Worm (Caenorhabditis elegans) whole organism, young adult: ENCODE measurements around the gene F10E7.1.

ENCODE experiments used
- B0019.2 ChIP-seq: fragments of 200-800 bp; sonication (Bioruptor generic); conservative IDR thresholded peaks from 2 replicates; pipeline ENCODE4 v1.3.6; 2022; ENCODE audit warnings: missing genetic modification reagents, missing genetic modification characterization, missing compliant biosample characterization
- B0336.3 ChIP-seq: fragments of 200-800 bp; sonication (Bioruptor generic); IDR thresholded peaks from 2 replicates; pipeline ENCODE4 v1.3.6; 2022; ENCODE audit warnings: missing genetic modification characterization, missing compliant biosample characterization
- C17E4.6 ChIP-seq: fragments of 200-800 bp; sonication (Bioruptor generic); IDR thresholded peaks from 2 replicates; pipeline ENCODE4 v1.3.6; 2022; ENCODE audit warnings: missing genetic modification reagents, missing genetic modification characterization, missing compliant biosample characterization
- F10E7.11 ChIP-seq: sonication (generic microtip); optimal IDR thresholded peaks from 2 replicates; lab custom pipeline; 2017; ENCODE audit warnings: mild to moderate bottlenecking, missing genetic modification characterization, moderate library complexity, missing compliant biosample characterization
- F33H1.4 ChIP-seq: fragments of 200-800 bp; sonication (Bioruptor generic); IDR thresholded peaks from 2 replicates; pipeline ENCODE4 v1.3.6; 2022; ENCODE audit warnings: missing genetic modification reagents, missing genetic modification characterization, missing compliant biosample characterization
- F37B4.10 ChIP-seq: fragments of 200-800 bp; sonication (Bioruptor generic); IDR thresholded peaks from 2 replicates; pipeline ENCODE4 v1.3.6; 2022; ENCODE audit warnings: missing genetic modification characterization, missing compliant biosample characterization
- K11D2.4 ChIP-seq: fragments of 200-800 bp; sonication (Bioruptor generic); IDR thresholded peaks from 2 replicates; pipeline ENCODE4 v1.3.6; 2022; ENCODE audit warnings: missing genetic modification reagents, missing genetic modification characterization, missing compliant biosample characterization
- Y53F4B.3 ChIP-seq: fragments of 200-800 bp; sonication (Bioruptor generic); IDR thresholded peaks from 2 replicates; pipeline ENCODE4 v1.3.6; 2022; ENCODE audit warnings: missing genetic modification reagents, missing genetic modification characterization, missing compliant biosample characterization
- Y53G8AR.9 ChIP-seq: fragments of 200-800 bp; sonication (Bioruptor generic); conservative IDR thresholded peaks from 2 replicates; pipeline ENCODE4 v1.3.6; 2022; ENCODE audit warnings: missing genetic modification reagents, missing genetic modification characterization, missing compliant biosample characterization
- Y56A3A.18 ChIP-seq: fragments of 200-800 bp; sonication (Bioruptor generic); IDR thresholded peaks from 2 replicates; pipeline ENCODE4 v1.3.6; 2022; ENCODE audit warnings: missing genetic modification reagents, missing genetic modification characterization, missing compliant biosample characterization
- akir-1 ChIP-seq: fragments of 200-800 bp; sonication (Bioruptor generic); optimal IDR thresholded peaks from 2 replicates; lab custom pipeline; 2018; ENCODE audit warnings: mild to moderate bottlenecking, missing genetic modification characterization, moderate library complexity, missing compliant biosample characterization
- ama-1 ChIP-seq, 3 experiments: fragments of 150-350 bp in 1 of 3; sonication (generic microtip) in 2 of 3; optimal IDR thresholded peaks; 2 replicates each; lab custom pipeline; 2014 to 2018; ENCODE audit warnings: missing biosample characterization in 2 of 3, missing genetic modification characterization in 2 of 3, missing genetic modification reagents in 2 of 3
- attf-5 ChIP-seq: fragments of 200-800 bp; sonication (Bioruptor generic); optimal IDR thresholded peaks from 2 replicates; lab custom pipeline; 2018; ENCODE audit warnings: mild to moderate bottlenecking, missing genetic modification characterization, missing compliant biosample characterization
- bed-1 ChIP-seq: fragments of 200-800 bp; sonication (Bioruptor generic); IDR thresholded peaks from 2 replicates; pipeline ENCODE4 v1.3.6; 2022; ENCODE audit warnings: missing genetic modification reagents, missing genetic modification characterization, missing compliant biosample characterization
- ccch-3 ChIP-seq: fragments of 200-800 bp; sonication (Bioruptor generic); optimal IDR thresholded peaks from 2 replicates; lab custom pipeline; 2018; ENCODE audit warnings: mild to moderate bottlenecking, missing genetic modification characterization, missing compliant biosample characterization
- ceh-27 ChIP-seq: fragments of 200-800 bp; sonication (Bioruptor generic); optimal IDR thresholded peaks from 2 replicates; lab custom pipeline; 2018; ENCODE audit warnings: mild to moderate bottlenecking, missing genetic modification characterization, moderate library complexity, missing compliant biosample characterization
- ceh-40 ChIP-seq: fragments of 200-800 bp; sonication (Bioruptor generic); IDR thresholded peaks from 2 replicates; pipeline ENCODE4 v1.3.6; 2022; ENCODE audit warnings: missing genetic modification characterization, missing compliant biosample characterization
- ceh-91 ChIP-seq: fragments of 200-800 bp; sonication (Bioruptor generic); IDR thresholded peaks from 2 replicates; pipeline ENCODE4 v1.3.6; 2022; ENCODE audit warnings: missing genetic modification reagents, missing genetic modification characterization, missing compliant biosample characterization
- die-1 ChIP-seq: sonication (generic microtip); optimal IDR thresholded peaks from 2 replicates; lab custom pipeline; 2016; ENCODE audit warnings: missing genotype, mild to moderate bottlenecking, missing genetic modification characterization, missing compliant biosample characterization
- egrh-3 ChIP-seq: fragments of 200-800 bp; sonication (Bioruptor generic); IDR thresholded peaks from 2 replicates; pipeline ENCODE4 v1.3.6; 2022; ENCODE audit warnings: missing genetic modification reagents, missing genetic modification characterization, missing compliant biosample characterization
- fkh-3 ChIP-seq: sonication (generic microtip); optimal IDR thresholded peaks from 2 replicates; lab custom pipeline; 2016; ENCODE audit warnings: mild to moderate bottlenecking, missing genetic modification characterization, missing compliant biosample characterization
- hmg-1.2 ChIP-seq: fragments of 200-800 bp; sonication (Bioruptor generic); IDR thresholded peaks from 2 replicates; pipeline ENCODE4 v1.3.6; 2022; ENCODE audit warnings: missing genetic modification reagents, missing genetic modification characterization, missing compliant biosample characterization
- hsf-1 ChIP-seq: fragments of 200-800 bp; sonication (Bioruptor generic); IDR thresholded peaks from 2 replicates; pipeline ENCODE4 v1.3.6; 2022; ENCODE audit warnings: missing genetic modification reagents, missing genetic modification characterization, missing compliant biosample characterization
- lag-1 ChIP-seq: fragments of 200-800 bp; sonication (Bioruptor generic); IDR thresholded peaks from 2 replicates; pipeline ENCODE4 v1.3.6; 2022; ENCODE audit warnings: missing genetic modification reagents, missing genetic modification characterization, missing compliant biosample characterization
- lin-35 ChIP-seq, 3 experiments: fragments of 150-350 bp in 2 of 3; sonication (generic microtip) in 1 of 3; optimal IDR thresholded peaks; 2 replicates each; lab custom pipeline; 2014 to 2018; ENCODE audit warnings: missing biosample characterization in 3 of 3, missing genetic modification characterization in 3 of 3, missing genetic modification reagents in 3 of 3
- lsl-1 ChIP-seq: fragments of 200-800 bp; sonication (Bioruptor generic); optimal IDR thresholded peaks from 2 replicates; lab custom pipeline; 2018; ENCODE audit warnings: mild to moderate bottlenecking, missing genetic modification characterization, moderate library complexity, missing compliant biosample characterization
- madf-8 ChIP-seq: fragments of 200-800 bp; sonication (Bioruptor generic); conservative IDR thresholded peaks from 2 replicates; pipeline ENCODE4 v1.3.6; 2022; ENCODE audit warnings: missing genetic modification reagents, missing genetic modification characterization, missing compliant biosample characterization
- mxl-1 ChIP-seq: sonication (generic microtip); optimal IDR thresholded peaks from 2 replicates; lab custom pipeline; 2016; ENCODE audit warnings: missing genetic modification characterization, missing compliant biosample characterization
- nfya-2 ChIP-seq: fragments of 200-800 bp; sonication (Bioruptor generic); IDR thresholded peaks from 2 replicates; pipeline ENCODE4 v1.3.6; 2022; ENCODE audit warnings: missing genetic modification reagents, missing genetic modification characterization, missing compliant biosample characterization
- nhr-120 ChIP-seq: fragments of 200-800 bp; sonication (Bioruptor generic); IDR thresholded peaks from 2 replicates; pipeline ENCODE4 v1.3.6; 2022; ENCODE audit warnings: missing genetic modification characterization, missing compliant biosample characterization
- nhr-27 ChIP-seq: fragments of 200-800 bp; sonication (Bioruptor generic); optimal IDR thresholded peaks from 2 replicates; lab custom pipeline; 2018; ENCODE audit warnings: mild to moderate bottlenecking, missing genetic modification characterization, moderate library complexity, missing compliant biosample characterization
- nhr-80 ChIP-seq: sonication (generic microtip); optimal IDR thresholded peaks from 2 replicates; lab custom pipeline; 2016; ENCODE audit warnings: missing genetic modification characterization, missing compliant biosample characterization
- nhr-90 ChIP-seq: sonication (generic microtip); optimal IDR thresholded peaks from 2 replicates; lab custom pipeline; 2016; ENCODE audit warnings: missing genotype, mild to moderate bottlenecking, missing genetic modification characterization, missing compliant biosample characterization
- rcor-1 ChIP-seq: fragments of 200-800 bp; sonication (Bioruptor generic); IDR thresholded peaks from 2 replicates; pipeline ENCODE4 v1.3.6; 2022; ENCODE audit warnings: missing genetic modification reagents, missing genetic modification characterization, missing compliant biosample characterization
- rec-8 ChIP-seq, 2 experiments: sonication (generic microtip); optimal IDR thresholded peaks; 2 replicates each; lab custom pipeline; 2016; ENCODE audit warnings: mild to moderate bottlenecking in 2 of 2, missing genetic modification characterization in 2 of 2, missing genetic modification reagents in 2 of 2, missing genotype in 2 of 2, missing biosample characterization in 1 of 2, missing compliant biosample characterization in 1 of 2, moderate library complexity in 1 of 2
- repo-1 ChIP-seq: sonication (generic microtip); optimal IDR thresholded peaks from 2 replicates; lab custom pipeline; 2017; ENCODE audit warnings: mild to moderate bottlenecking, missing genetic modification characterization, missing compliant biosample characterization
- rpc-1 ChIP-seq, 2 experiments: fragments of 150-350 bp in 1 of 2; sonication (generic microtip) in 1 of 2; optimal IDR thresholded peaks; 2 replicates each; lab custom pipeline; 2014 to 2018; ENCODE audit warnings: missing biosample characterization in 1 of 2, missing genetic modification characterization in 1 of 2, missing genetic modification reagents in 1 of 2, missing genotype in 1 of 2
- somi-1 ChIP-seq: fragments of 200-800 bp; sonication (Bioruptor generic); optimal IDR thresholded peaks from 2 replicates; lab custom pipeline; 2018; ENCODE audit warnings: mild to moderate bottlenecking, missing genetic modification characterization, missing compliant biosample characterization
- tbp1 ChIP-seq: fragments of 200-800 bp; sonication (Bioruptor generic); optimal IDR thresholded peaks from 2 replicates; lab custom pipeline; 2018; ENCODE audit warnings: mild to moderate bottlenecking, missing genetic modification characterization, missing compliant biosample characterization
- unc-130 ChIP-seq: sonication (generic microtip); optimal IDR thresholded peaks from 2 replicates; lab custom pipeline; 2016; ENCODE audit warnings: missing genetic modification reagents, missing genetic modification characterization, missing compliant biosample characterization
- xnd-1 ChIP-seq: sonication (generic microtip); optimal IDR thresholded peaks from 2 replicates; lab custom pipeline; 2016; ENCODE audit warnings: missing genotype, missing genetic modification reagents, missing genetic modification characterization, missing compliant biosample characterization
- zfh-2 ChIP-seq: fragments of 200-800 bp; sonication (Bioruptor generic); conservative IDR thresholded peaks from 2 replicates; pipeline ENCODE4 v1.3.6; 2022; ENCODE audit warnings: missing genetic modification reagents, missing genetic modification characterization, missing compliant biosample characterization

Gene F10E7.1

ce11 chrII:7151969-7152631, 25.5 kb downstream of the F10E7.1 start, which contains the start of gene fust-1 (continued):
- peak; percentile 96 for TF ChIP-seq B0336.3 (GFP tag; lab: Robert Waterston, UW)
- peak; percentile 22 for TF ChIP-seq nhr-90 (tag; lab: Kevin White, UChicago)
- no peak for TF ChIP-seq nhr-120 (GFP tag; lab: Robert Waterston, UW)
- peak; percentile 87 for TF ChIP-seq lsl-1 (GFP tag; lab: Kevin White, UChicago)
- no peak for TF ChIP-seq Y53F4B.3
- TF ChIP-seq fkh-3 = no peak
- peak; percentile 68 for TF ChIP-seq unc-130 (GFP tag; lab: Kevin White, UChicago)
- peak in 1 of 2 experiments; percentile 10 for TF ChIP-seq rec-8 (tag; optimal IDR thresholded peaks at IDR 0.05; lab: Kevin White, UChicago)
- peak; percentile 14 for TF ChIP-seq die-1
- TF ChIP-seq somi-1 (GFP tag; lab: Kevin White, UChicago) = peak; percentile 80
- TF ChIP-seq rpc-1 (optimal IDR thresholded peaks at IDR 0.05; lab: Kevin White, UChicago) = no peak
- TF ChIP-seq rpc-1 (tag; optimal IDR thresholded peaks at IDR 0.05; lab: Kevin White, UChicago) = no peak
- TF ChIP-seq attf-5 (GFP tag; lab: Kevin White, UChicago) = peak; percentile 99
- no peak for TF ChIP-seq bed-1
- TF ChIP-seq ccch-3 (GFP tag; lab: Kevin White, UChicago) = no peak
- TF ChIP-seq akir-1 (GFP tag; lab: Kevin White, UChicago) = no peak
- TF ChIP-seq lin-35 (GFP tag; optimal IDR thresholded peaks at IDR 0.05; lab: Kevin White, UChicago) = peak in 2 of 3 experiments; percentile 80 to 93
- TF ChIP-seq ceh-91 = peak; percentile 88
- no peak for TF ChIP-seq nhr-27 (tag; lab: Kevin White, UChicago)
- peak; percentile 80 for TF ChIP-seq C17E4.6 (GFP tag; lab: Robert Waterston, UW)
- no peak for TF ChIP-seq nfya-2 (GFP tag; lab: Robert Waterston, UW)
- TF ChIP-seq rcor-1 (GFP tag; lab: Robert Waterston, UW) = peak; percentile 95
- no peak for TF ChIP-seq lag-1 (GFP tag; lab: Robert Waterston, UW)
- TF ChIP-seq Y53G8AR.9 = peak; percentile 98
- peak; percentile 86 for TF ChIP-seq madf-8 (GFP tag; lab: Robert Waterston, UW)
- TF ChIP-seq ceh-40 (GFP tag; lab: Robert Waterston, UW) = no peak
- peak; percentile 70 for TF ChIP-seq nhr-80
- no peak for TF ChIP-seq ama-1 (optimal IDR thresholded peaks at IDR 0.05; lab: Kevin White, UChicago)
- TF ChIP-seq ama-1 (GFP tag; optimal IDR thresholded peaks at IDR 0.05; lab: Kevin White, UChicago) = peak in 1 of 2 experiments; percentile 15

- TF ChIP-seq egrh-3 (GFP tag; lab: Robert Waterston, UW) (peak; percentile 51; the same call in 1 of the 2 replicates), zfh-2 (GFP tag; lab: Robert Waterston, UW) (peak; percentile 83), hsf-1 (0 out of 2 replicates have a peak, but pooled peaks have one; percentile 8)
These were observed 26.5 kb downstream of the F10E7.1 start for ce11 chrII:7153095-7153494.

ce11 chrII:7154711-7155110, 28.2 kb downstream of the F10E7.1 start:
- TF ChIP-seq zfh-2 (GFP tag; lab: Robert Waterston, UW) = peak; percentile 88
- peak; percentile 88 for TF ChIP-seq egrh-3 (GFP tag; lab: Robert Waterston, UW)
- TF ChIP-seq B0019.2 = no peak
- TF ChIP-seq, all 124 proteins: peak for 2

- TF ChIP-seq B0336.3 (GFP tag; lab: Robert Waterston, UW) (no peak), nhr-27 (tag; lab: Kevin White, UChicago) (no peak), F10E7.11 (tag; lab: Kevin White, UChicago) (no peak), somi-1 (GFP tag; lab: Kevin White, UChicago) (no peak), tbp1 (GFP tag; lab: Kevin White, UChicago) (no peak), hmg-1.2 (GFP tag; lab: Robert Waterston, UW) (peak; percentile 14; the same call in 1 of the 2 replicates), K11D2.4 (no peak), xnd-1 (tag; lab: Kevin White, UChicago) (no peak), B0019.2 (no peak), bed-1 (no peak), F33H1.4 (GFP tag; lab: Robert Waterston, UW) (no peak), nhr-80 (peak; percentile 69), F37B4.10 (no peak), Y56A3A.18 (GFP tag; lab: Robert Waterston, UW) (no peak), ceh-27 (GFP tag; lab: Kevin White, UChicago) (no peak), mxl-1 (tag; lab: Kevin White, UChicago) (no peak), repo-1 (no peak), Y53G8AR.9 (peak; percentile 49; the same call in 1 of the 2 replicates)
These were observed 28.8 kb downstream of the F10E7.1 start, which contains the start of gene C27H5.2 for ce11 chrII:7155392-7155791. TSS of gene C27H5.2 (plus strand) at chrII:7155581.
